Worm (Caenorhabditis elegans) whole organism, L4 larva: ENCODE data around the gene fbxa-199.

Experiments used
- T20F7.1 ChIP-seq: fragments of 200-800 bp; sonication (Bioruptor generic); optimal IDR thresholded peaks from 2 replicates; lab custom pipeline; 2018; ENCODE audit warnings: mild to moderate bottlenecking, missing genetic modification characterization, missing compliant biosample characterization
- aly-2 ChIP-seq: sonication (generic microtip); optimal IDR thresholded peaks from 2 replicates; lab custom pipeline; 2018; ENCODE audit warnings: missing biosample characterization, missing genetic modification characterization
- ama-1 ChIP-seq: fragments of 150-350 bp; optimal IDR thresholded peaks from 2 replicates; lab custom pipeline; 2014; ENCODE audit warnings: inconsistent platforms, mixed read lengths
- ceh-82 ChIP-seq: sonication (generic microtip); optimal IDR thresholded peaks from 2 replicates; lab custom pipeline; 2017; ENCODE audit warnings: missing biosample characterization, missing genetic modification characterization
- fkh-10 ChIP-seq: fragments of 150-350 bp; optimal IDR thresholded peaks from 2 replicates; lab custom pipeline; 2014; ENCODE audit warnings: missing biosample characterization, missing genetic modification reagents, missing genetic modification characterization
- lin-39 ChIP-seq: fragments of 150-350 bp; optimal IDR thresholded peaks from 2 replicates; lab custom pipeline; 2014; ENCODE audit warnings: missing biosample characterization, missing genetic modification reagents, missing genetic modification characterization
- nhr-25 ChIP-seq: sonication (generic microtip); optimal IDR thresholded peaks from 2 replicates; lab custom pipeline; 2017; ENCODE audit warnings: missing genetic modification characterization, mild to moderate bottlenecking, missing compliant biosample characterization, antibody characterized with exemption, moderate library complexity, borderline replicate concordance; ENCODE audit not compliant: insufficient read depth
- pha-4 ChIP-seq, 2 experiments: fragments of 150-350 bp in 1 of 2; fragments of 200-800 bp in 1 of 2; sonication (Bioruptor generic) in 1 of 2; IDR thresholded peaks in 1 of 2; optimal IDR thresholded peaks in 1 of 2; 2 replicates each; pipeline versions ENCODE4 v1.3.6 to Lab custom; 2014 to 2022; ENCODE audit warnings: missing genetic modification characterization in 2 of 2, missing genetic modification reagents in 2 of 2, missing biosample characterization in 1 of 2, missing compliant biosample characterization in 1 of 2
- rbr-2 ChIP-seq: sonication (generic microtip); optimal IDR thresholded peaks from 2 replicates; lab custom pipeline; 2016; ENCODE audit warnings: missing genotype, missing genetic modification characterization, missing compliant biosample characterization
- spr-1 ChIP-seq: sonication (generic microtip); optimal IDR thresholded peaks from 2 replicates; lab custom pipeline; 2016; ENCODE audit warnings: mild to moderate bottlenecking, missing genetic modification characterization, missing compliant biosample characterization
- zag-1 ChIP-seq: fragments of 150-350 bp; optimal IDR thresholded peaks from 2 replicates; lab custom pipeline; 2014; ENCODE audit warnings: missing biosample characterization, missing genetic modification characterization

ce11 chrV:15434647-15435046 lies 36.0 kb upstream of the fbxa-199 start:
- no peak for TF ChIP-seq spr-1 (tag; lab: Kevin White, UChicago)
- no peak for TF ChIP-seq aly-2 (tag; lab: Kevin White, UChicago)
- TF ChIP-seq ceh-82: no peak
- no peak for TF ChIP-seq fkh-10 (GFP tag; lab: Kevin White, UChicago)
- TF ChIP-seq nhr-25 (tag; lab: Kevin White, UChicago): no peak
- no peak for TF ChIP-seq lin-39
- TF ChIP-seq zag-1 (tag; lab: Kevin White, UChicago): no peak
- TF ChIP-seq ama-1 (lab: Kevin White, UChicago): no peak
- no peak for TF ChIP-seq T20F7.1 (GFP tag; lab: Kevin White, UChicago)
- TF ChIP-seq pha-4 (GFP tag; IDR thresholded peaks at IDR 0.05; lab: Robert Waterston, UW): no peak
- no peak for TF ChIP-seq pha-4 (tag; optimal IDR thresholded peaks at IDR 0.05; lab: Kevin White, UChicago)
- TF ChIP-seq rbr-2 (tag; lab: Kevin White, UChicago): no peak
